Worm (Caenorhabditis elegans) whole organism, early embryonic: ENCODE measurements around the gene lec-2.

Source experiments
- B0310.2 ChIP-seq: sonication (generic microtip); optimal IDR thresholded peaks from 2 replicates; lab custom pipeline; 2016; ENCODE audit warnings: mild to moderate bottlenecking, missing genetic modification characterization, missing compliant biosample characterization
- F13C5.2 ChIP-seq: sonication (generic microtip); optimal IDR thresholded peaks from 2 replicates; lab custom pipeline; 2017; ENCODE audit warnings: mild to moderate bottlenecking, missing genetic modification characterization, inconsistent platforms, missing compliant biosample characterization
- aly-1 ChIP-seq: sonication (generic microtip); optimal IDR thresholded peaks from 2 replicates; lab custom pipeline; 2016; ENCODE audit warnings: missing genetic modification characterization, missing compliant biosample characterization
- ama-1 ChIP-seq: fragments of 150-350 bp; optimal IDR thresholded peaks from 2 replicates; lab custom pipeline; 2014
- ceh-13 ChIP-seq: fragments of 200-800 bp; sonication (Bioruptor generic); optimal IDR thresholded peaks from 2 replicates; lab custom pipeline; 2018; ENCODE audit warnings: mild to moderate bottlenecking, missing genetic modification characterization, missing compliant biosample characterization
- ceh-36 ChIP-seq: sonication (generic microtip); optimal IDR thresholded peaks from 2 replicates; lab custom pipeline; 2016; ENCODE audit warnings: missing genetic modification characterization, inconsistent platforms, missing compliant biosample characterization
- ets-7 ChIP-seq: sonication (generic microtip); optimal IDR thresholded peaks from 2 replicates; lab custom pipeline; 2016; ENCODE audit warnings: missing genotype, missing genetic modification characterization, missing compliant biosample characterization
- flt-1 ChIP-seq: fragments of 200-800 bp; sonication (Bioruptor generic); IDR thresholded peaks from 2 replicates; pipeline ENCODE4 v1.3.6; 2022; ENCODE audit warnings: missing genetic modification characterization, missing compliant biosample characterization
- hmbx-1 ChIP-seq: sonication (generic microtip); optimal IDR thresholded peaks from 2 replicates; lab custom pipeline; 2016; ENCODE audit warnings: mild to moderate bottlenecking, missing genetic modification characterization, missing compliant biosample characterization
- hmg-4 ChIP-seq: fragments of 200-800 bp; sonication (Bioruptor generic); optimal IDR thresholded peaks from 2 replicates; lab custom pipeline; 2018; ENCODE audit warnings: mild to moderate bottlenecking, missing genetic modification characterization, missing compliant biosample characterization
- hnd-1 ChIP-seq: sonication (generic microtip); optimal IDR thresholded peaks from 2 replicates; lab custom pipeline; 2016; ENCODE audit warnings: missing genetic modification characterization, missing compliant biosample characterization
- pes-1 ChIP-seq: fragments of 200-800 bp; sonication (Bioruptor generic); IDR thresholded peaks from 2 replicates; pipeline ENCODE4 v1.3.6; 2022; ENCODE audit warnings: missing genetic modification reagents, missing genetic modification characterization, missing compliant biosample characterization
- scrt-1 ChIP-seq: fragments of 200-800 bp; sonication (Bioruptor generic); IDR thresholded peaks from 2 replicates; pipeline ENCODE4 v1.3.6; 2022; ENCODE audit warnings: missing genetic modification characterization, missing compliant biosample characterization
- sea-1 ChIP-seq: fragments of 200-800 bp; sonication (Bioruptor generic); conservative IDR thresholded peaks from 2 replicates; pipeline ENCODE4 v1.3.6; 2022; ENCODE audit warnings: missing genetic modification characterization, missing compliant biosample characterization
- tbx-11 ChIP-seq: fragments of 200-800 bp; sonication (Bioruptor generic); IDR thresholded peaks from 2 replicates; pipeline ENCODE4 v1.3.6; 2022; ENCODE audit warnings: missing genetic modification characterization, missing compliant biosample characterization
- tbx-37 ChIP-seq: fragments of 200-800 bp; sonication (Bioruptor generic); conservative IDR thresholded peaks from 2 replicates; pipeline ENCODE4 v1.3.6; 2022; ENCODE audit warnings: missing genetic modification reagents, missing genetic modification characterization, missing compliant biosample characterization
- tra-4 ChIP-seq: sonication (generic microtip); optimal IDR thresholded peaks from 2 replicates; lab custom pipeline; 2017; ENCODE audit warnings: missing genetic modification characterization, missing compliant biosample characterization

Gene lec-2

DNA sequence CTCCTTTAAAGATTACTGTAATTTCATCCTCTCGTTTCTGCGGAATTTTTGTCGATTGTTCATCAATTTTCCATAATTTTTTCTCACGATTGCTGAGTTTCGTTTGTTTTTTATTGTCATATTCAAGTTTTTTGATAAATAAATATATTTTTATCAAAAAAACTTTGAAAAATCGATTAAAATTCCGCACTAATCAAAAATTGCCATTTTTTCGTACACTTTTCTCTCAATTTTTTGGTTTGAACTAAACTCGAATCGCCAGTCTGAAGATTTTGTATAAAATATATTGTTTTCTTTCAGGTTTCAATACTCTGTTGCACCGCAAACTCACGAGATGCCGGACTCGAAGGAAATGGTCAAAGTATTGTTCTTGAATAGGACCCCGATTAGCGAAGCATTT is 24.9 kb upstream of the lec-2 start, which contains the start of gene ogr-2:
TSS of gene ogr-2 (plus strand) at position 301 of the 400 bp plus-strand sequence.
- TF ChIP-seq hnd-1 (tag; lab: Kevin White, UChicago) = no peak
- TF ChIP-seq scrt-1 (GFP tag; lab: Robert Waterston, UW) = no peak
- TF ChIP-seq tbx-37 = no peak
- TF ChIP-seq ceh-13 (GFP tag; lab: Kevin White, UChicago) = no peak
- TF ChIP-seq ceh-36 (tag; lab: Kevin White, UChicago) = no peak
- TF ChIP-seq tbx-11 (GFP tag; lab: Robert Waterston, UW) = no peak
- TF ChIP-seq hmbx-1 = no peak
- TF ChIP-seq pes-1 = no peak
- no peak for TF ChIP-seq ama-1 (lab: Kevin White, UChicago)
- TF ChIP-seq F13C5.2 = no peak
- no peak for TF ChIP-seq flt-1 (GFP tag; lab: Robert Waterston, UW)
- TF ChIP-seq tra-4 = no peak
- no peak for TF ChIP-seq B0310.2
- no peak for TF ChIP-seq sea-1
- no peak for TF ChIP-seq ets-7 (tag; lab: Kevin White, UChicago)
- no peak for TF ChIP-seq hmg-4 (GFP tag; lab: Kevin White, UChicago)

DNA sequence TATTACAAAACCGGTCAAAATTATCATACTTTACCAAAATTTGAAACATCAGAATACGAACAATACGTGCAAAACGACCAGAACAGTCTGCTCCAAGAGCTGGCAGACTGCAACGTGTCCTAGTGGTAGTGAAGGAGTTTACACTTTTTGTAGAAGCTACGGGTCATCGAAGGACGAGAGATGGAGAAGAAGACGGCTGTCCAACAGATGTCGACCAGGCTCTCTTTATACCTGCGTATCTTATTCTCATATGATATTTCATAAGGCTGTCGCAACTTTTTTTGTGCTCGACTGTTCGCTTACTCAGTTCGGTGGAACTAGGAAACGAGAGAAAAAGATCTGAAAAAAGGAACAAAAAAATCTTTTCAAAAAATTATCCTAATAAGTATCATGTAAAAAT is 23.8 kb upstream of the lec-2 start, which contains the start of gene let-268:
TSS of gene let-268 (minus strand) at position 182 of the 400 bp plus-strand sequence.
- TF ChIP-seq ama-1 (lab: Kevin White, UChicago) (no peak), ets-7 (tag; lab: Kevin White, UChicago) (no peak), F13C5.2 (no peak), tra-4 (no peak), ceh-13 (GFP tag; lab: Kevin White, UChicago) (no peak), tbx-11 (GFP tag; lab: Robert Waterston, UW) (no peak), flt-1 (GFP tag; lab: Robert Waterston, UW) (no peak), B0310.2 (no peak), ceh-36 (tag; lab: Kevin White, UChicago) (no peak), sea-1 (no peak), aly-1 (tag; lab: Kevin White, UChicago) (no peak), tbx-37 (no peak), pes-1 (no peak)

DNA sequence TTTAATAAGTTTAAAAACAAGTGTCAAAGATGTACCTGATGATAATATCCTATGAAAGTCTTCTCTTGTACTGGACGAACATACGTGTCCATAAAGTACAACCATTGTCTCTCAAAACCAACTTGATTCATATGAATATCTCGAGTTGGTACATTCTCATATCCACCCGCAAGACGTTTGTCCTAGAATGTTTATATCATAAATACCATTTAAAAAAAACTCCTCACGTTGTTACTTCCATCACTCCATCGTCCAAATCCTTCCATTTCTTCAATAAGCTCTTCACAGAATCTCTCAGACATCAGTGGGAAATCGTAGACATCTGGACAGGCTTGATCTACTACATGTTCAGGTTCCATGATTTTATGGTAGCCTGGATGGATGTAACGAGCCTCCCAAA is 19.4 kb upstream of the lec-2 start:
- TF ChIP-seq sea-1 (no peak), tbx-11 (GFP tag; lab: Robert Waterston, UW) (no peak), hmg-4 (GFP tag; lab: Kevin White, UChicago) (no peak), tbx-37 (no peak), scrt-1 (GFP tag; lab: Robert Waterston, UW) (no peak), flt-1 (GFP tag; lab: Robert Waterston, UW) (no peak), ceh-36 (tag; lab: Kevin White, UChicago) (no peak), ets-7 (tag; lab: Kevin White, UChicago) (no peak), ama-1 (lab: Kevin White, UChicago) (no peak), aly-1 (tag; lab: Kevin White, UChicago) (no peak), F13C5.2 (no peak), ceh-13 (GFP tag; lab: Kevin White, UChicago) (no peak), pes-1 (no peak), hnd-1 (tag; lab: Kevin White, UChicago) (no peak), tra-4 (no peak), B0310.2 (no peak), hmbx-1 (no peak)

DNA sequence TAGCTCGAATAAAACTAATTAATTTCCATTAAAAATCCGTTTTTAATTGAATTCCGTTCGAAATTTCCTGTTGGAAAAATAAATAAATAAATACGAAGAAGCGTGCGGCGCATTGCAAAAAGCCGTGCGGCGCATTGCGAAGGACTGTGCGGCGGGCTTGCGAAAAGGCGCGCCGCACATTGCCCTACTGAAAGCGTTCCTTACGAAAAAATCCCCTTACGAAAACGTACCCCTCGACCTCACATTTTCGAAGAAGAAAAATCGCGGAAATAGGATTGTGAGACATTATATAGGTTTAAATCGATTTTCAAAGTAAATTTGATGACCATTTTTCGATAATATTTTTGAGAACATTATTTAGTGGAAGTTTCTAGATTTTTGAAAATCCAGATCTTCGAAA is 18.8 kb upstream of the lec-2 start:
- TF ChIP-seq sea-1 = peak; percentile 63; the same call in 1 of the 2 replicates
- peak; percentile 49; the same call in 1 of the 2 replicates for TF ChIP-seq tbx-37
- TF ChIP-seq pes-1 = peak; percentile 81
- peak; percentile 66; the same call in 1 of the 2 replicates for TF ChIP-seq scrt-1 (GFP tag; lab: Robert Waterston, UW)
- peak; percentile 77; the same call in 1 of the 2 replicates for TF ChIP-seq tbx-11 (GFP tag; lab: Robert Waterston, UW)

DNA sequence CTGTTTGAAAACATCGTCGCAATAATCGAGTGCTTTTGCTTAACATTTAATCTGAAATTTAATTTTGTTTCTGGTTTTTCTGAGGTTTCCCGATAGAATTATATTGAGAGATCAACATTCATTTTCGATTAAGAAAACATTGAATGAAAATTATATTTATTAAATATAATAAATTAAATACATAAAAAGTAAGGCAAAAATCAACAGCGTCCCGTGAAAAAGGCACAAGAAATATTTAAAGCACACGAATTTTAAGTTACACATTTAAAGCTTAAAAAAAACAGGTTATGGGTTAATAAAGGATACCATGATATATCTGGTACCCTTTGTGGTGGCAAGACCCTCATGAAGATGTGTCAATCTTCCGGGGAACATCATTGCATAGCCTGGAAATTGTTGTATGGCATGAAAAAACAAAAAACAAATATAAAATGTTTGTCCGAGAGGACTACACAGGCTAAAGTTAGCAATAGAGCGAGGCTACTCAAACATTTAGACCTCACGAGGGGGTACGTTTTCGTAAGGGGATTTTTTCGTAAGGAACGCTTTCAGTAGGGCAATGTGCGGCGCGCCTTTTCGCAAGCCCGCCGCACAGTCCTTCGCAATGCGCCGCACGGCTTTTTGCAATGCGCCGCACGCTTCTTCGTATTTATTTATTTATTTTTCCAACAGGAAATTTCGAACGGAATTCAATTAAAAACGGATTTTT is 17.3 kb upstream of the lec-2 start, which contains the start of gene mtcu-2:
TSS of gene mtcu-2 (minus strand) at position 51 of the 709 bp plus-strand sequence.
- TF ChIP-seq sea-1 (peak; percentile 94), flt-1 (GFP tag; lab: Robert Waterston, UW) (peak; percentile 76), F13C5.2 (peak; percentile 39), scrt-1 (GFP tag; lab: Robert Waterston, UW) (peak; percentile 81), tbx-37 (peak; percentile 85), pes-1 (peak; percentile 91), tbx-11 (GFP tag; lab: Robert Waterston, UW) (peak; percentile 79)

DNA sequence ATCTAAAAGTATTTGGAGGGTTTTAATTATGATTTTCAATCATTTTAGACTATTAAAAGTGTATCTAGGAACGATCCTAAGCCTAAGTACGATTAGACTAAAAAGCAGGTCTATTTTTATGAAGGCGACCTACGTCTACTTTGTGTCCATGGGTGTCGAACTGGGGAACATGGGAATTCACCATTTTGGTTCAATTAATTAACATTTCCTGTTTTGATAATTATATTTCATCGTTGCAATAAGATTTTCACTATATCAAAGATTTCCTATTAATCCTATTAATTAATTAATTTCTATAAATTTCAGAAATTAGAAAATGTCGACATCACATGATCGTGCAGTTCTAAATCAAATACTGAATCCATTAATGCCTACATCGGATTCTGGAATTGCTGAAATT is 13.9 kb upstream of the lec-2 start, which contains the start of gene ttc-36:
TSS of gene ttc-36 (plus strand) at position 301 of the 400 bp plus-strand sequence.
- no peak for TF ChIP-seq scrt-1 (GFP tag; lab: Robert Waterston, UW)
- TF ChIP-seq ceh-36 (tag; lab: Kevin White, UChicago) = no peak
- no peak for TF ChIP-seq ets-7 (tag; lab: Kevin White, UChicago)
- no peak for TF ChIP-seq flt-1 (GFP tag; lab: Robert Waterston, UW)
- TF ChIP-seq tbx-11 (GFP tag; lab: Robert Waterston, UW) = no peak
- TF ChIP-seq sea-1 = no peak
- no peak for TF ChIP-seq F13C5.2
- no peak for TF ChIP-seq hnd-1 (tag; lab: Kevin White, UChicago)
- TF ChIP-seq ceh-13 (GFP tag; lab: Kevin White, UChicago) = no peak
- TF ChIP-seq tbx-37 = no peak
- no peak for TF ChIP-seq pes-1
- TF ChIP-seq hmg-4 (GFP tag; lab: Kevin White, UChicago) = no peak
- TF ChIP-seq ama-1 (lab: Kevin White, UChicago) = no peak
- no peak for TF ChIP-seq tra-4
- no peak for TF ChIP-seq hmbx-1

DNA sequence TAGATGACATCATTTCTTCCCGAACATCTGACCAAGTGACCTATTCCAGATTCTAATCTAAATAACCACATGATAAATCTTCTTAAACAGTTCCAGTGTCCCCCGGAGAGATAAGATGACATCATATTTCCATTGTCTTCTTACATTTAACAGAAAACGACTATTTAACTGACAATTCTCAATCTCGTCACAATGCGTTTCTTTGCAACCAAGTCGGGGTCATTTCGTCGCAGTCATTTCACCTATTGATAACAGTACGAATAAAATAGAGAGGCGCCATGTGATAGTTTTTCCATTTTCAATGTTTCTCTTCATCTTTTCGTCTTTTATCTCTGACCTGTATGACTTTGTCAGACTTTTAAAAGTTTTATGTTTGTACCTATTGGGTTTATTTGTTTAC is 13.1 kb upstream of the lec-2 start:
- no peak for TF ChIP-seq hmbx-1
- TF ChIP-seq tbx-37 = no peak
- no peak for TF ChIP-seq ceh-13 (GFP tag; lab: Kevin White, UChicago)
- TF ChIP-seq hmg-4 (GFP tag; lab: Kevin White, UChicago) = no peak
- no peak for TF ChIP-seq ets-7 (tag; lab: Kevin White, UChicago)
- TF ChIP-seq aly-1 (tag; lab: Kevin White, UChicago) = no peak
- TF ChIP-seq tra-4 = no peak
- TF ChIP-seq ceh-36 (tag; lab: Kevin White, UChicago) = no peak
- TF ChIP-seq ama-1 (lab: Kevin White, UChicago) = no peak
- TF ChIP-seq scrt-1 (GFP tag; lab: Robert Waterston, UW) = no peak
- TF ChIP-seq hnd-1 (tag; lab: Kevin White, UChicago) = no peak
- TF ChIP-seq sea-1 = no peak
- no peak for TF ChIP-seq F13C5.2
- TF ChIP-seq B0310.2 = no peak
- no peak for TF ChIP-seq pes-1
- no peak for TF ChIP-seq flt-1 (GFP tag; lab: Robert Waterston, UW)
- no peak for TF ChIP-seq tbx-11 (GFP tag; lab: Robert Waterston, UW)
